Fruit fly (Drosophila melanogaster): Measurements from ENCODE around the gene CG12278.

The CG12278 gene

DNA sequence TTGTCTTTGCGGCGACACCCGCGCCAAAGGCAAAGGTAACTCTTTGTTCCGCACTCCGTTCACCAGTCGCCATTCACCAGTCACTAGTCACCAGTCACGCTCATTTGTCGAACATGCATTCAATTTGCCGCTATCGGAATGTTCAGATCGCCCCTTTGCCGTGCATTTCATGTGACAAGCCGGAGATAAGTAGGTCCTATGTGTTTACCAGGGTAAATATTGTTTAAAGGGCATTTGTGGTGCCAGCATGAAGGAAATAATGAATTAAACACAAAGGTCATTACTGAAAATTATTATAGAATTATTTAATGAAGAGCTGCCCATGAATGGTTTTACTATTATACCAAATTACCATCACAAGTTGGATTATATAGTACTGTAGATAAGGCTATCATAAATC is 42.7 kb upstream of the CG12278 start (continued):
- TF ChIP-seq run (tag; optimal IDR thresholded peaks at IDR 0.05) (no peak), CG1832 (GFP tag; optimal IDR thresholded peaks at IDR 0.05) (no peak), CG7786 (GFP tag; optimal IDR thresholded peaks at IDR 0.05) (no peak), HLHmδ (GFP tag; optimal IDR thresholded peaks at IDR 0.05) (no peak), Atf-2 (GFP tag; optimal IDR thresholded peaks at IDR 0.05) (no peak), kah (GFP tag; optimal IDR thresholded peaks at IDR 0.05) (no peak), CG12299 (tag; optimal IDR thresholded peaks at IDR 0.05) (no peak), H2.0 (GFP tag; IDR thresholded peaks at IDR 0.05) (no peak), HmgD (GFP tag; optimal IDR thresholded peaks at IDR 0.05) (no peak), Hr78 (GFP tag; optimal IDR thresholded peaks at IDR 0.05) (peak in 1 of 2 experiments; percentile 78), nerfin-1 (tag; optimal IDR thresholded peaks at IDR 0.05) (peak; percentile 7), Vsx1 (GFP tag; optimal IDR thresholded peaks at IDR 0.05) (no peak), CG15011 (GFP tag; optimal IDR thresholded peaks at IDR 0.05) (no peak), CG9932 (GFP tag; IDR thresholded peaks at IDR 0.05) (no peak), CG11560 (tag; IDR thresholded peaks at IDR 0.05) (no peak), Jarid2 (GFP tag; optimal IDR thresholded peaks at IDR 0.05) (no peak), da (GFP tag; optimal IDR thresholded peaks at IDR 0.05) (no peak), stwl (tag; optimal IDR thresholded peaks at IDR 0.05) (no peak), Hr39 (optimal IDR thresholded peaks at IDR 0.05) (no peak), CG4360 (GFP tag; IDR thresholded peaks at IDR 0.05) (no peak), Myb (GFP tag; optimal IDR thresholded peaks at IDR 0.05) (no peak), zfh1 (GFP tag; IDR thresholded peaks at IDR 0.05) (no peak), CG11247 (GFP tag; IDR thresholded peaks at IDR 0.05) (no peak), Mad (GFP tag; optimal IDR thresholded peaks at IDR 0.05) (no peak), CG3995 (GFP tag; optimal IDR thresholded peaks at IDR 0.05) (peak; percentile 48), sens (GFP tag) (peak; percentile 83), CG15696 (tag; optimal IDR thresholded peaks at IDR 0.05) (peak; percentile 55), CG8359 (GFP tag; optimal IDR thresholded peaks at IDR 0.05; ENCODE audit: borderline replicate concordance) (peak; percentile 7), CG10209 (GFP tag; optimal IDR thresholded peaks at IDR 0.05) (no peak), ATbp (GFP tag; optimal IDR thresholded peaks at IDR 0.05) (peak; percentile 3), CG33557 (GFP tag; optimal IDR thresholded peaks at IDR 0.05) (peak; percentile 74), NFAT (GFP tag; IDR thresholded peaks at IDR 0.05) (no peak), BtbVII (GFP tag; optimal IDR thresholded peaks at IDR 0.05) (no peak), Spps (tag; optimal IDR thresholded peaks at IDR 0.05) (no peak), CG14710 (tag; optimal IDR thresholded peaks at IDR 0.05) (no peak), unc-4 (GFP tag; IDR thresholded peaks at IDR 0.05; ENCODE audit: partially characterized antibody) (no peak), CG2712 (tag; optimal IDR thresholded peaks at IDR 0.05) (no peak), Bgb (GFP tag; IDR thresholded peaks at IDR 0.05; ENCODE audit: partially characterized antibody) (no peak), tll (GFP tag; optimal IDR thresholded peaks at IDR 0.05) (no peak), Fer2 (tag; optimal IDR thresholded peaks at IDR 0.05) (no peak), oc (tag; optimal IDR thresholded peaks at IDR 0.05) (no peak), ro (GFP tag; IDR thresholded peaks at IDR 0.05) (no peak), CG9609 (GFP tag; optimal IDR thresholded peaks at IDR 0.05) (no peak), CG2202 (tag; optimal IDR thresholded peaks at IDR 0.05) (peak; percentile 27), eve (GFP tag; optimal IDR thresholded peaks at IDR 0.05) (no peak), tap (tag; optimal IDR thresholded peaks at IDR 0.05) (no peak), ash1 (GFP tag; optimal IDR thresholded peaks at IDR 0.05) (no peak), CG8924 (tag; optimal IDR thresholded peaks at IDR 0.05) (no peak), CG16863 (GFP tag; optimal IDR thresholded peaks at IDR 0.05) (no peak), Antp (GFP tag; optimal IDR thresholded peaks at IDR 0.05) (no peak), Xbp1 (GFP tag; optimal IDR thresholded peaks at IDR 0.05) (no peak), pho (GFP tag; optimal IDR thresholded peaks at IDR 0.05) (no peak)
